Fruit fly (Drosophila melanogaster): ENCODE data around the gene CG5274.

CG5274 gene

dm6 chr3L:20384086-20384810 lies 43.2 kb downstream of the CG5274 start, which contains the start of the genes CG5498 and fbl (continued):
- no peak for TF ChIP-seq gsb (GFP tag; IDR thresholded peaks at IDR 0.05)
- peak; percentile 52 for TF ChIP-seq CG9437 (GFP tag; optimal IDR thresholded peaks at IDR 0.05)
- TF ChIP-seq Dip2 (GFP tag; IDR thresholded peaks at IDR 0.05) = no peak
- no peak for TF ChIP-seq CG3838 (GFP tag; optimal IDR thresholded peaks at IDR 0.05)
- no peak for TF ChIP-seq schlank (tag; optimal IDR thresholded peaks at IDR 0.05)
- TF ChIP-seq mld (GFP tag; IDR thresholded peaks at IDR 0.05; ENCODE audit: partially characterized antibody) = peak; percentile 54; the same call in 1 of the 3 replicates
- TF ChIP-seq cwo (GFP tag; optimal IDR thresholded peaks at IDR 0.05) = peak; percentile 33
- peak; percentile 40 for TF ChIP-seq Mad (GFP tag; optimal IDR thresholded peaks at IDR 0.05)
- peak; percentile 79 for TF ChIP-seq CG2678 (tag; optimal IDR thresholded peaks at IDR 0.05)
- TF ChIP-seq ttk (GFP tag; IDR thresholded peaks at IDR 0.05) = no peak
- TF ChIP-seq CG1647 (GFP tag; optimal IDR thresholded peaks at IDR 0.05) = peak; percentile 31
- TF ChIP-seq pb (GFP tag; optimal IDR thresholded peaks at IDR 0.05) = no peak
- peak; percentile 52 for TF ChIP-seq Fer1 (GFP tag; optimal IDR thresholded peaks at IDR 0.05)
- TF ChIP-seq CG4730 (GFP tag; IDR thresholded peaks at IDR 0.05) = no peak
- TF ChIP-seq Dek (tag; optimal IDR thresholded peaks at IDR 0.05) = peak; percentile 35
- TF ChIP-seq CG11504 (tag; optimal IDR thresholded peaks at IDR 0.05) = peak; percentile 99
- TF ChIP-seq CG4707 (GFP tag; optimal IDR thresholded peaks at IDR 0.05) = no peak
- peak; percentile 14 for TF ChIP-seq Ets97D (GFP tag; optimal IDR thresholded peaks at IDR 0.05)
- no peak for TF ChIP-seq CkIIα-i1 (GFP tag; IDR thresholded peaks at IDR 0.05)
- no peak for TF ChIP-seq pnt (GFP tag; optimal IDR thresholded peaks at IDR 0.05)
- TF ChIP-seq CG6689 (GFP tag; IDR thresholded peaks at IDR 0.05) = peak; percentile 50
- TF ChIP-seq CG6813 (GFP tag; optimal IDR thresholded peaks at IDR 0.05) = no peak
- TF ChIP-seq bsh (GFP tag; optimal IDR thresholded peaks at IDR 0.05) = peak in 1 of 2 experiments; percentile 49
- TF ChIP-seq gcm2 (GFP tag; optimal IDR thresholded peaks at IDR 0.05) = no peak
- peak; percentile 6 for TF ChIP-seq mirr (GFP tag; optimal IDR thresholded peaks at IDR 0.05)
- no peak for TF ChIP-seq HmgD (GFP tag; optimal IDR thresholded peaks at IDR 0.05)
- TF ChIP-seq pum (GFP tag; optimal IDR thresholded peaks at IDR 0.05) = peak; percentile 14
- peak; percentile 70 for TF ChIP-seq B-H2 (GFP tag; optimal IDR thresholded peaks at IDR 0.05)
- TF ChIP-seq NC2β (GFP tag; optimal IDR thresholded peaks at IDR 0.05) = peak; percentile 18
- TF ChIP-seq Med (GFP tag) = peak; percentile 73
- peak; percentile 45 for TF ChIP-seq zfh2 (GFP tag; optimal IDR thresholded peaks at IDR 0.05)
- peak; percentile 65 for TF ChIP-seq bcd (GFP tag; optimal IDR thresholded peaks at IDR 0.05)
- TF ChIP-seq Bgb (GFP tag; IDR thresholded peaks at IDR 0.05; ENCODE audit: partially characterized antibody) = no peak
- no peak for TF ChIP-seq sima (GFP tag; optimal IDR thresholded peaks at IDR 0.05)
- TF ChIP-seq lab (GFP tag; optimal IDR thresholded peaks at IDR 0.05) = peak; percentile 80
- TF ChIP-seq GATAe (GFP tag; conservative IDR thresholded peaks at IDR 0.05) = no peak
- 0 out of 2 replicates have a peak, but pooled peaks have one; percentile 22 for TF ChIP-seq CG32772 (GFP tag; IDR thresholded peaks at IDR 0.05)
- TF ChIP-seq nom (GFP tag; optimal IDR thresholded peaks at IDR 0.05) = no peak
- TF ChIP-seq Eip74EF (GFP tag; optimal IDR thresholded peaks at IDR 0.05) = peak in 1 of 2 experiments; percentile 40
- 0 out of 2 replicates have a peak, but pooled peaks have one; percentile 13 for TF ChIP-seq CG10321 (GFP tag; IDR thresholded peaks at IDR 0.05)
- TF ChIP-seq hkb (optimal IDR thresholded peaks at IDR 0.05) = no peak
- TF ChIP-seq hkb (GFP tag; IDR thresholded peaks at IDR 0.05) = 0 out of 2 replicates have a peak, but pooled peaks have one; percentile 46
- no peak for TF ChIP-seq CG1832 (GFP tag; optimal IDR thresholded peaks at IDR 0.05)
- peak; percentile 64 for TF ChIP-seq Rfx (GFP tag; IDR thresholded peaks at IDR 0.05)
- no peak for TF ChIP-seq maf-S (GFP tag; optimal IDR thresholded peaks at IDR 0.05)
- no peak for TF ChIP-seq jing (GFP tag; optimal IDR thresholded peaks at IDR 0.05)
- TF ChIP-seq E2f1 (GFP tag; IDR thresholded peaks at IDR 0.05) = no peak; the same call in 1 of the 2 replicates
- TF ChIP-seq D19A (tag; optimal IDR thresholded peaks at IDR 0.05) = peak; percentile 54
- peak; percentile 56 for TF ChIP-seq CG18476 (GFP tag; optimal IDR thresholded peaks at IDR 0.05)

Measured in whole organism, embryonic.